Fruit fly (Drosophila melanogaster) whole organism, prepupa: ENCODE data around the gene SNRPG.

ENCODE experiments used
- CG11902 ChIP-seq: fragments of 200-800 bp; sonication (Bioruptor generic); optimal IDR thresholded peaks from 3 replicates; lab custom pipeline; 2016; ENCODE audit warnings: missing biosample characterization, missing genetic modification characterization
- CG32006 ChIP-seq: fragments of 200-800 bp; sonication (Bioruptor generic); optimal IDR thresholded peaks from 3 replicates; lab custom pipeline; 2017; ENCODE audit warnings: missing biosample characterization, mild to moderate bottlenecking, missing genetic modification characterization
- net ChIP-seq: fragments of 200-800 bp; sonication (Bioruptor generic); optimal IDR thresholded peaks from 3 replicates; lab custom pipeline; 2016; ENCODE audit warnings: missing biosample characterization, missing genetic modification characterization

DNA sequence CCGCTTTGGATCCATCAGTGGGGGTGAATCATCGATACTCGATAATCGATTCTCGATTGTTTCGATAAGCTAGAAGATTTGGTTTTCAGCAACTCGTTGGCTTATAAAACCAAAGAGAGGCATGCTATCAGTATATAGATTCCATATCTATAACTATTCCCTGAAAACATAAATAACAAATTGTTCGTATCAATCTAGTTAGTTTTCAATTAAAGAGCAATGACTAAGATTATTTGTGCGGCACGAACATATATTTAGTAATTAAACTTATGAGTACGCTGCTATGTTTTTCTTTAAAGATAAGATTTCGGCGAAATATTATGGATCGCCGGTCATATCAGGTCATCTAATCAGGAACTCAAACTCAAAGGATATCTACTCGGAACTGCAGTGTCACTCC lies 34.3 kb upstream of the SNRPG start:
- no peak for TF ChIP-seq CG32006
- TF ChIP-seq CG11902: no peak
- no peak for TF ChIP-seq net
